Fruit fly (Drosophila melanogaster) whole organism, prepupa: ENCODE results near the gene CG4607.

Experiments used
- CG10631 ChIP-seq: fragments of 200-800 bp; sonication (Bioruptor generic); optimal IDR thresholded peaks from 2 replicates; lab custom pipeline; 2016; ENCODE audit warnings: missing biosample characterization, missing genetic modification characterization
- CG10669 ChIP-seq: fragments of 200-800 bp; sonication (Bioruptor generic); optimal IDR thresholded peaks from 3 replicates; lab custom pipeline; 2018; ENCODE audit warnings: missing biosample characterization, mild to moderate bottlenecking, missing genetic modification characterization, moderate library complexity
- CG11294 ChIP-seq: fragments of 200-800 bp; sonication (Bioruptor generic); IDR thresholded peaks from 2 replicates; pipeline ENCODE4 v1.3.6; 2022; ENCODE audit warnings: missing biosample characterization, missing genetic modification characterization
- CG11762 ChIP-seq: fragments of 200-800 bp; sonication (Bioruptor generic); optimal IDR thresholded peaks from 3 replicates; lab custom pipeline; 2016; ENCODE audit warnings: missing biosample characterization, missing genetic modification characterization; ENCODE audit not compliant: insufficient read depth
- CG11902 ChIP-seq: fragments of 200-800 bp; sonication (Bioruptor generic); optimal IDR thresholded peaks from 3 replicates; lab custom pipeline; 2016; ENCODE audit warnings: missing biosample characterization, missing genetic modification characterization
- CG15336 ChIP-seq: fragments of 200-800 bp; sonication (Bioruptor generic); IDR thresholded peaks from 2 replicates; pipeline ENCODE4 v1.3.6; 2022; ENCODE audit warnings: missing biosample characterization, missing genetic modification characterization
- CG1621 ChIP-seq: fragments of 200-800 bp; sonication (Bioruptor generic); optimal IDR thresholded peaks from 3 replicates; lab custom pipeline; 2018; ENCODE audit warnings: missing biosample characterization, mild to moderate bottlenecking, missing genetic modification characterization
- CG16779 ChIP-seq: fragments of 200-800 bp; sonication (Bioruptor generic); optimal IDR thresholded peaks from 3 replicates; lab custom pipeline; 2017; ENCODE audit warnings: missing biosample characterization, mild to moderate bottlenecking, missing genetic modification characterization
- CG3032 ChIP-seq: fragments of 200-800 bp; optimal IDR thresholded peaks from 2 replicates; lab custom pipeline; 2019; ENCODE audit warnings: missing biosample characterization, mild to moderate bottlenecking, missing genetic modification characterization, moderate library complexity
- CG31627 ChIP-seq: fragments of 200-800 bp; sonication (Bioruptor generic); optimal IDR thresholded peaks from 3 replicates; lab custom pipeline; 2016; ENCODE audit warnings: missing biosample characterization, missing genetic modification characterization
- CG34406 ChIP-seq: fragments of 200-800 bp; sonication (Bioruptor generic); optimal IDR thresholded peaks from 3 replicates; lab custom pipeline; 2016; ENCODE audit warnings: missing biosample characterization, missing genetic modification characterization
- CG3919 ChIP-seq: fragments of 200-800 bp; sonication (Bioruptor generic); optimal IDR thresholded peaks from 3 replicates; lab custom pipeline; 2016; ENCODE audit warnings: missing biosample characterization, missing genetic modification characterization
- CG4318 ChIP-seq: fragments of 200-800 bp; sonication (Bioruptor generic); optimal IDR thresholded peaks from 3 replicates; lab custom pipeline; 2017; ENCODE audit warnings: missing biosample characterization, mild to moderate bottlenecking, missing genetic modification characterization
- CG6163 ChIP-seq: fragments of 200-800 bp; sonication (Bioruptor generic); IDR thresholded peaks from 3 replicates; pipeline ENCODE4 v1.3.6; 2022; ENCODE audit warnings: missing biosample characterization, missing genetic modification characterization
- CG6276 ChIP-seq: fragments of 200-800 bp; sonication (Bioruptor generic); optimal IDR thresholded peaks from 2 replicates; lab custom pipeline; 2017; ENCODE audit warnings: missing biosample characterization, mild to moderate bottlenecking, missing genetic modification characterization
- CG6792 ChIP-seq: fragments of 200-800 bp; sonication (Bioruptor generic); optimal IDR thresholded peaks from 3 replicates; lab custom pipeline; 2016; ENCODE audit warnings: missing biosample characterization, missing genetic modification characterization
- CG6808 ChIP-seq: fragments of 200-800 bp; sonication (Bioruptor generic); optimal IDR thresholded peaks from 3 replicates; lab custom pipeline; 2017; ENCODE audit warnings: missing biosample characterization, missing genetic modification characterization, mild to moderate bottlenecking, moderate library complexity, missing genetic modification reagents
- CG7368 ChIP-seq: fragments of 200-800 bp; sonication (Bioruptor generic); optimal IDR thresholded peaks from 3 replicates; lab custom pipeline; 2016; ENCODE audit warnings: missing biosample characterization, missing genetic modification characterization
- CG9139 ChIP-seq: fragments of 200-800 bp; sonication (Bioruptor generic); optimal IDR thresholded peaks from 3 replicates; lab custom pipeline; 2017; ENCODE audit warnings: missing biosample characterization, mild to moderate bottlenecking, missing genetic modification characterization
- Eip78C ChIP-seq: fragments of 200-800 bp; sonication (Bioruptor generic); peaks from one replicate; lab custom pipeline; 2016; ENCODE audit warnings: missing biosample characterization, missing genetic modification characterization
- Eip93F ChIP-seq: fragments of 200-800 bp; sonication (Bioruptor generic); optimal IDR thresholded peaks from 2 replicates; lab custom pipeline; 2016; ENCODE audit warnings: missing biosample characterization, mild to moderate bottlenecking, missing genetic modification characterization
- Ets96B ChIP-seq: fragments of 200-800 bp; optimal IDR thresholded peaks from 2 replicates; lab custom pipeline; 2019; ENCODE audit warnings: missing biosample characterization, mild to moderate bottlenecking, missing genetic modification characterization, moderate library complexity
- Gug ChIP-seq: fragments of 200-800 bp; sonication (Bioruptor generic); IDR thresholded peaks from 2 replicates; pipeline ENCODE4 v1.3.6; 2022; ENCODE audit warnings: missing biosample characterization, missing genetic modification characterization
- Hr38 ChIP-seq: sonication (Bioruptor generic); optimal IDR thresholded peaks from 2 replicates; lab custom pipeline; 2016; ENCODE audit warnings: missing biosample characterization, missing genetic modification characterization
- Lpt ChIP-seq: fragments of 200-800 bp; sonication (Bioruptor generic); optimal IDR thresholded peaks from 3 replicates; lab custom pipeline; 2016; ENCODE audit warnings: missing biosample characterization, missing genetic modification characterization
- Met ChIP-seq: fragments of 200-800 bp; sonication (Bioruptor generic); optimal IDR thresholded peaks from 3 replicates; lab custom pipeline; 2016; ENCODE audit warnings: missing biosample characterization, missing genetic modification characterization
- OdsH ChIP-seq: fragments of 200-800 bp; sonication (Bioruptor generic); optimal IDR thresholded peaks from 3 replicates; lab custom pipeline; 2016; ENCODE audit warnings: missing biosample characterization, missing genetic modification characterization
- Smox ChIP-seq: fragments of 200-800 bp; sonication (Bioruptor generic); optimal IDR thresholded peaks from 3 replicates; lab custom pipeline; 2016; ENCODE audit warnings: missing biosample characterization, missing genetic modification characterization
- Sox102F ChIP-seq: fragments of 200-800 bp; sonication (Bioruptor generic); optimal IDR thresholded peaks from 2 replicates; lab custom pipeline; 2016; ENCODE audit warnings: missing biosample characterization, mild to moderate bottlenecking, missing genetic modification characterization
- Sox15 ChIP-seq: fragments of 200-800 bp; sonication (Bioruptor generic); optimal IDR thresholded peaks from 3 replicates; lab custom pipeline; 2016; ENCODE audit warnings: missing biosample characterization, missing genetic modification characterization
- acj6 ChIP-seq: fragments of 200-800 bp; sonication (Bioruptor generic); optimal IDR thresholded peaks from 3 replicates; lab custom pipeline; 2016; ENCODE audit warnings: missing biosample characterization, missing genetic modification characterization
- cyc ChIP-seq: fragments of 200-800 bp; sonication (Bioruptor generic); optimal IDR thresholded peaks from 3 replicates; lab custom pipeline; 2016; ENCODE audit warnings: missing biosample characterization, missing genetic modification characterization
- dsx ChIP-seq: fragments of 200-800 bp; optimal IDR thresholded peaks from 3 replicates; lab custom pipeline; 2019; ENCODE audit warnings: missing biosample characterization, mild to moderate bottlenecking, missing genetic modification characterization, moderate library complexity; ENCODE audit not compliant: poor library complexity, severe bottlenecking
- esn ChIP-seq: fragments of 200-800 bp; sonication (Bioruptor generic); optimal IDR thresholded peaks from 2 replicates; lab custom pipeline; 2016; ENCODE audit warnings: missing biosample characterization, mild to moderate bottlenecking, missing genetic modification characterization, moderate library complexity
- fd59A ChIP-seq: fragments of 200-800 bp; sonication (Bioruptor generic); optimal IDR thresholded peaks from 2 replicates; lab custom pipeline; 2017; ENCODE audit warnings: missing biosample characterization, mild to moderate bottlenecking, missing genetic modification characterization, missing genetic modification reagents
- fd85E ChIP-seq: fragments of 200-800 bp; sonication (Bioruptor generic); optimal IDR thresholded peaks from 3 replicates; lab custom pipeline; 2016; ENCODE audit warnings: missing biosample characterization, missing genetic modification characterization
- fkh ChIP-seq: fragments of 200-800 bp; sonication (Bioruptor generic); optimal IDR thresholded peaks from 3 replicates; lab custom pipeline; 2017; ENCODE audit warnings: missing biosample characterization, mild to moderate bottlenecking, missing genetic modification characterization, moderate library complexity
- net ChIP-seq: fragments of 200-800 bp; sonication (Bioruptor generic); optimal IDR thresholded peaks from 3 replicates; lab custom pipeline; 2016; ENCODE audit warnings: missing biosample characterization, missing genetic modification characterization
- pdm3 ChIP-seq: fragments of 200-800 bp; sonication (Bioruptor generic); optimal IDR thresholded peaks from 3 replicates; lab custom pipeline; 2016; ENCODE audit warnings: missing biosample characterization, missing genetic modification characterization
- salr ChIP-seq, 2 experiments: fragments of 200-800 bp; sonication (Bioruptor generic); optimal IDR thresholded peaks; 3 replicates each; lab custom pipeline; 2016 to 2018; ENCODE audit warnings: missing biosample characterization in 2 of 2, missing genetic modification characterization in 2 of 2, mild to moderate bottlenecking in 1 of 2
- spab ChIP-seq: fragments of 200-800 bp; sonication (Bioruptor generic); optimal IDR thresholded peaks from 2 replicates; lab custom pipeline; 2017; ENCODE audit warnings: missing biosample characterization, mild to moderate bottlenecking, missing genetic modification characterization, missing genetic modification reagents
- ss ChIP-seq, 2 experiments: fragments of 200-800 bp; sonication (Bioruptor generic); optimal IDR thresholded peaks; 2 replicates in 1 of 2; 3 replicates in 1 of 2; lab custom pipeline; 2017 to 2018; ENCODE audit warnings: mild to moderate bottlenecking in 2 of 2, missing biosample characterization in 2 of 2, missing genetic modification characterization in 2 of 2, moderate library complexity in 1 of 2
- svp ChIP-seq: fragments of 200-800 bp; sonication (Bioruptor generic); peaks from one replicate; lab custom pipeline; 2016; ENCODE audit warnings: missing biosample characterization, missing genetic modification characterization
- topi ChIP-seq: fragments of 200-800 bp; sonication (Bioruptor generic); optimal IDR thresholded peaks from 3 replicates; lab custom pipeline; 2016; ENCODE audit warnings: missing biosample characterization, missing genetic modification characterization

Gene CG4607

dm6 chrX:7095292-7095911 is 26.2 kb downstream of the CG4607 start (continued):
- TF ChIP-seq Eip78C (GFP tag; lab: Kevin White, UChicago) (peak; percentile 95), CG10669 (GFP tag; lab: Kevin White, UChicago) (peak; percentile 78), salr (GFP tag; optimal IDR thresholded peaks at IDR 0.05; lab: Kevin White, UChicago) (peak; percentile 49 to 62), CG10631 (peak; percentile 68), CG11294 (GFP tag; lab: Robert Waterston, UW) (peak; percentile 67), fkh (GFP tag; lab: Kevin White, UChicago) (peak; percentile 52), Lpt (GFP tag; lab: Kevin White, UChicago) (peak; percentile 57), CG6792 (GFP tag; lab: Kevin White, UChicago) (peak; percentile 85), esn (GFP tag; lab: Kevin White, UChicago) (peak; percentile 91)

dm6 chrX:7095912-7096494 is 26.8 kb downstream of the CG4607 start:
- TF ChIP-seq cyc (GFP tag; lab: Kevin White, UChicago) (no peak), CG6163 (GFP tag; lab: Robert Waterston, UW) (0 out of 3 replicates have a peak, but pooled peaks have one; percentile 3)

- peak; percentile 75 for TF ChIP-seq Ets96B (tag; lab: Kevin White, UChicago)
- TF ChIP-seq salr (GFP tag; optimal IDR thresholded peaks at IDR 0.05; lab: Kevin White, UChicago) = peak; percentile 31 to 69
- peak; percentile 66 for TF ChIP-seq CG10631
- TF ChIP-seq cyc (GFP tag; lab: Kevin White, UChicago) = peak; percentile 77
- TF ChIP-seq CG31627 (GFP tag; lab: Kevin White, UChicago) = peak; percentile 83
- TF ChIP-seq CG3032 (tag; lab: Kevin White, UChicago) = peak; percentile 78
- TF ChIP-seq OdsH (GFP tag; lab: Kevin White, UChicago) = peak; percentile 67
- peak; percentile 53 for TF ChIP-seq Sox15 (GFP tag; lab: Kevin White, UChicago)
- TF ChIP-seq topi (GFP tag; lab: Kevin White, UChicago) = peak; percentile 83
- TF ChIP-seq Gug (GFP tag; lab: Robert Waterston, UW) = peak; percentile 46; the same call in 1 of the 2 replicates
- peak; percentile 61 for TF ChIP-seq CG7368 (GFP tag; lab: Kevin White, UChicago)
- TF ChIP-seq CG11762 (GFP tag; lab: Kevin White, UChicago) = peak; percentile 42
- peak; percentile 62 for TF ChIP-seq spab
- peak; percentile 43 for TF ChIP-seq net (GFP tag; lab: Kevin White, UChicago)
- TF ChIP-seq CG6808 = peak; percentile 79
- TF ChIP-seq fd59A = peak; percentile 76
- peak; percentile 85 for TF ChIP-seq Met (GFP tag; lab: Kevin White, UChicago)
- peak; percentile 76 for TF ChIP-seq CG10669 (GFP tag; lab: Kevin White, UChicago)
- TF ChIP-seq Eip93F (GFP tag; lab: Kevin White, UChicago) = no peak
- TF ChIP-seq CG34406 (GFP tag; lab: Kevin White, UChicago) = peak; percentile 64
- TF ChIP-seq Eip78C (GFP tag; lab: Kevin White, UChicago) = peak; percentile 87
- no peak for TF ChIP-seq Hr38 (GFP tag; lab: Kevin White, UChicago)
- no peak for TF ChIP-seq CG6276 (GFP tag; lab: Kevin White, UChicago)
- peak; percentile 74 for TF ChIP-seq Sox102F (GFP tag; lab: Kevin White, UChicago)
- no peak for TF ChIP-seq fd85E (GFP tag; lab: Kevin White, UChicago)
- TF ChIP-seq svp (GFP tag; lab: Kevin White, UChicago) = peak; percentile 91
- TF ChIP-seq ss (GFP tag; optimal IDR thresholded peaks at IDR 0.05; lab: Kevin White, UChicago) = peak; percentile 37 to 63
- peak; percentile 69 for TF ChIP-seq CG6792 (GFP tag; lab: Kevin White, UChicago)
- peak; percentile 26 for TF ChIP-seq Lpt (GFP tag; lab: Kevin White, UChicago)
- peak; percentile 74 for TF ChIP-seq pdm3 (GFP tag; lab: Kevin White, UChicago)
- peak; percentile 12 for TF ChIP-seq CG4318 (GFP tag; lab: Kevin White, UChicago)
- TF ChIP-seq Smox (GFP tag; lab: Kevin White, UChicago) = peak; percentile 77
- TF ChIP-seq CG16779 = peak; percentile 41
- peak; percentile 46 for TF ChIP-seq CG9139 (GFP tag; lab: Kevin White, UChicago)
- peak; percentile 71 for TF ChIP-seq dsx
- TF ChIP-seq CG11902 (GFP tag; lab: Kevin White, UChicago) = peak; percentile 61
- peak; percentile 51 for TF ChIP-seq CG3919 (GFP tag; lab: Kevin White, UChicago)
- peak; percentile 58 for TF ChIP-seq acj6
- TF ChIP-seq CG1621 (tag; lab: Kevin White, UChicago) = peak; percentile 69
- no peak; the same call in 1 of the 2 replicates for TF ChIP-seq CG15336 (GFP tag; lab: Robert Waterston, UW)
Measured at dm6 chrX:7096495-7096995, 27.3 kb downstream of the CG4607 start.
